Fruit fly (Drosophila melanogaster) whole organism, prepupa: ENCODE data around the gene Or85a.

Source experiments
- CG16779 ChIP-seq: fragments of 200-800 bp; sonication (Bioruptor generic); optimal IDR thresholded peaks from 3 replicates; lab custom pipeline; 2017; ENCODE audit warnings: missing biosample characterization, mild to moderate bottlenecking, missing genetic modification characterization
- CG31627 ChIP-seq: fragments of 200-800 bp; sonication (Bioruptor generic); optimal IDR thresholded peaks from 3 replicates; lab custom pipeline; 2016; ENCODE audit warnings: missing biosample characterization, missing genetic modification characterization
- CG6854 ChIP-seq: fragments of 200-800 bp; sonication (Bioruptor generic); optimal IDR thresholded peaks from 2 replicates; lab custom pipeline; 2017; ENCODE audit warnings: missing biosample characterization, mild to moderate bottlenecking, missing genetic modification characterization
- CG9139 ChIP-seq: fragments of 200-800 bp; sonication (Bioruptor generic); optimal IDR thresholded peaks from 3 replicates; lab custom pipeline; 2017; ENCODE audit warnings: missing biosample characterization, mild to moderate bottlenecking, missing genetic modification characterization
- Gug ChIP-seq: fragments of 200-800 bp; sonication (Bioruptor generic); IDR thresholded peaks from 2 replicates; pipeline ENCODE4 v1.3.6; 2022; ENCODE audit warnings: missing biosample characterization, missing genetic modification characterization
- Hr39 ChIP-seq: fragments of 200-800 bp; sonication (Bioruptor generic); optimal IDR thresholded peaks from 2 replicates; lab custom pipeline; 2016; ENCODE audit warnings: missing biosample characterization, missing genetic modification characterization
- Lpt ChIP-seq: fragments of 200-800 bp; sonication (Bioruptor generic); optimal IDR thresholded peaks from 3 replicates; lab custom pipeline; 2016; ENCODE audit warnings: missing biosample characterization, missing genetic modification characterization
- Sox102F ChIP-seq: fragments of 200-800 bp; sonication (Bioruptor generic); optimal IDR thresholded peaks from 2 replicates; lab custom pipeline; 2016; ENCODE audit warnings: missing biosample characterization, mild to moderate bottlenecking, missing genetic modification characterization
- achi ChIP-seq: fragments of 200-800 bp; sonication (Bioruptor generic); optimal IDR thresholded peaks from 3 replicates; lab custom pipeline; 2016; ENCODE audit warnings: missing biosample characterization, missing genetic modification characterization
- fd85E ChIP-seq: fragments of 200-800 bp; sonication (Bioruptor generic); optimal IDR thresholded peaks from 3 replicates; lab custom pipeline; 2016; ENCODE audit warnings: missing biosample characterization, missing genetic modification characterization
- lz ChIP-seq: fragments of 200-800 bp; sonication (Bioruptor generic); optimal IDR thresholded peaks from 3 replicates; lab custom pipeline; 2016; ENCODE audit warnings: missing biosample characterization, missing genetic modification characterization
- svp ChIP-seq: fragments of 200-800 bp; sonication (Bioruptor generic); peaks from one replicate; lab custom pipeline; 2016; ENCODE audit warnings: missing biosample characterization, missing genetic modification characterization

- TF ChIP-seq Sox102F: no peak
- no peak for TF ChIP-seq svp
- TF ChIP-seq Gug (GFP tag; lab: Robert Waterston, UW): no peak
- TF ChIP-seq fd85E (GFP tag; lab: Kevin White, UChicago): no peak
- no peak for TF ChIP-seq CG31627
- no peak for TF ChIP-seq CG9139
- TF ChIP-seq lz (GFP tag; lab: Kevin White, UChicago): no peak
- no peak for TF ChIP-seq Hr39
- no peak for TF ChIP-seq CG16779 (tag; lab: Kevin White, UChicago)
- no peak for TF ChIP-seq Lpt
- no peak for TF ChIP-seq achi
- TF ChIP-seq CG6854 (GFP tag; lab: Kevin White, UChicago): no peak
Observed at dm6 chr3R:8349106-8349448, 27.5 kb downstream of the Or85a start.
